Worm (Caenorhabditis elegans): ENCODE data around the gene best-15.

- no peak for TF ChIP-seq W03F9.2 (tag; optimal IDR thresholded peaks at IDR 0.05)
- no peak for TF ChIP-seq him-1 (tag; optimal IDR thresholded peaks at IDR 0.05)
Measured at ce11 chrIV:10810820-10811219, 21.2 kb downstream of the best-15 start.
